Worm (Caenorhabditis elegans) whole organism, L4 larva: ENCODE results near the gene ppgn-1.

Experiments used
- R02D3.7 ChIP-seq: fragments of 150-350 bp; sonication (generic microtip); optimal IDR thresholded peaks from 3 replicates; lab custom pipeline; 2014; ENCODE audit warnings: missing biosample characterization, missing genetic modification characterization
- Y5F2A.4 ChIP-seq: fragments of 200-800 bp; sonication (Bioruptor generic); optimal IDR thresholded peaks from 2 replicates; lab custom pipeline; 2018; ENCODE audit warnings: mild to moderate bottlenecking, missing genetic modification characterization, missing compliant biosample characterization
- ceh-32 ChIP-seq: sonication (generic microtip); optimal IDR thresholded peaks from 2 replicates; lab custom pipeline; 2016; ENCODE audit warnings: mild to moderate bottlenecking, missing genetic modification characterization, missing compliant biosample characterization; ENCODE audit not compliant: poor library complexity
- daf-16 ChIP-seq, 3 experiments: sonication (generic microtip); optimal IDR thresholded peaks; 2 replicates each; lab custom pipeline; 2016 to 2017; ENCODE audit warnings: missing genetic modification characterization in 3 of 3, missing genetic modification reagents in 3 of 3, mild to moderate bottlenecking in 2 of 3, missing compliant biosample characterization in 2 of 3, missing biosample characterization in 1 of 3, moderate library complexity in 1 of 3
- dpl-1 ChIP-seq: fragments of 150-350 bp; optimal IDR thresholded peaks from 2 replicates; lab custom pipeline; 2014; ENCODE audit warnings: missing biosample characterization, missing genetic modification reagents, missing genetic modification characterization
- hlh-30 ChIP-seq: sonication (generic microtip); optimal IDR thresholded peaks from 2 replicates; lab custom pipeline; 2017; ENCODE audit warnings: antibody characterized with exemption, mild to moderate bottlenecking, missing genetic modification characterization, missing compliant biosample characterization; ENCODE audit not compliant: insufficient read depth
- lin-38 ChIP-seq: fragments of 200-800 bp; sonication (Bioruptor generic); IDR thresholded peaks from 2 replicates; pipeline ENCODE4 v1.3.6; 2022; ENCODE audit warnings: missing genetic modification reagents, missing genetic modification characterization, missing compliant biosample characterization
- mdl-1 ChIP-seq, 2 experiments: fragments of 150-350 bp in 1 of 2; sonication (generic microtip) in 1 of 2; optimal IDR thresholded peaks; 2 replicates each; lab custom pipeline; 2014 to 2017; ENCODE audit warnings: missing biosample characterization in 2 of 2, missing genetic modification characterization in 2 of 2
- mdt-29 ChIP-seq: fragments of 200-800 bp; sonication (Bioruptor generic); IDR thresholded peaks from 2 replicates; pipeline ENCODE4 v1.3.6; 2022; ENCODE audit warnings: missing genetic modification reagents, missing genetic modification characterization, missing compliant biosample characterization
- nhr-25 ChIP-seq: sonication (generic microtip); optimal IDR thresholded peaks from 2 replicates; lab custom pipeline; 2017; ENCODE audit warnings: missing genetic modification characterization, mild to moderate bottlenecking, missing compliant biosample characterization, antibody characterized with exemption, moderate library complexity, borderline replicate concordance; ENCODE audit not compliant: insufficient read depth
- saeg-2 ChIP-seq: fragments of 200-800 bp; sonication (Bioruptor generic); IDR thresholded peaks from 2 replicates; pipeline ENCODE4 v1.3.6; 2022; ENCODE audit warnings: missing genetic modification reagents, missing genetic modification characterization, missing compliant biosample characterization
- snpc-4 ChIP-seq: fragments of 150-350 bp; optimal IDR thresholded peaks from 2 replicates; lab custom pipeline; 2014; ENCODE audit warnings: missing biosample characterization, missing genetic modification characterization

DNA sequence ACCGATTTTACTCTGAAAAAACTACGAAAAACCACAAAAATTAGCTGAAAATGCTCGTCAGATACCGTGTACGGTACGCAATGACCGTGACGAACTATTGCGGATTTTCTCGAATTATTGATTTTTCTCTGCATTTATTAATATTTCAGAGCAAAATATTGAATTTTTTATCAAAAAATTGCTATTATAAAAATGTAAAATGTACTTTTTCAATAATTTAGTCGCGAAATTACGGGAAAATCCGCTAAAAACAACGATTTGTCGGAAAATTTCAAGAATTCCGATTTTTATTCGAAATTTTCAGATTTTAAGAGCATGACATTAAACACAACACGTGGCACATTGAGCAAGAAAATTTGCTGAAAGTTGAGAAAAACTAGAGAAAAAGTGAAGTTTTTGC, 32.4 kb downstream of the ppgn-1 start, which contains the start of gene Y38F2AL.12:
- TF ChIP-seq daf-16 (GFP tag; optimal IDR thresholded peaks at IDR 0.05; lab: Kevin White, UChicago) (no peak), daf-16 (tag; optimal IDR thresholded peaks at IDR 0.05; lab: Kevin White, UChicago) (no peak), nhr-25 (tag; lab: Kevin White, UChicago) (no peak), dpl-1 (GFP tag; lab: Kevin White, UChicago) (no peak), saeg-2 (GFP tag; lab: Robert Waterston, UW) (no peak), hlh-30 (no peak), lin-38 (no peak), ceh-32 (no peak), R02D3.7 (tag; lab: Kevin White, UChicago) (no peak), snpc-4 (tag; lab: Kevin White, UChicago) (no peak), Y5F2A.4 (GFP tag; lab: Kevin White, UChicago) (no peak), mdl-1 (tag; optimal IDR thresholded peaks at IDR 0.05; lab: Kevin White, UChicago) (no peak), mdt-29 (GFP tag; lab: Robert Waterston, UW) (no peak)
